Fruit fly (Drosophila melanogaster): ENCODE results near the gene CG34260.

Gene CG34260

DNA sequence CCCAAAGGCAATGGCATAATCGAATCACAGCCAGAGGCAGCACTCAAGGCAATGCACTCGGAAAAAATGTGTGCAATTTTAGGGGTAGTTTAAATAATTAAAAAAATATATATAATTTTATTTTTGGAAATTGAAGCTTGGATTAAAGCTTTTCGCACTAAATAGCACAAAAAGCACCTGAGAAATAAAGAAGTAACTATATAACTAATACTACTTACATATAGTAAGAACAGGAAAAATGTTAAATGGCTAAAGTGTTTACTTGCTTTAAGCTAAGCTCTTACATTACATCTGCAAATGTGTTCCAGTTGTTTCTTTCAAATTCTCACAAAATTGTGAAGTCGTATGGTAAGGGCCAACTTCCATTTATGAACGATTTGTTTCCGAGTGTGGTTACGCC is 25.5 kb downstream of the CG34260 start, which contains the start of gene Gr77a:
TSS of gene Gr77a (minus strand) at position 17 of the 400 bp plus-strand sequence.
- TF ChIP-seq dmrt93B (GFP tag; optimal IDR thresholded peaks at IDR 0.05) (no peak), sv (GFP tag; optimal IDR thresholded peaks at IDR 0.05) (no peak), Myc (optimal IDR thresholded peaks at IDR 0.05) (no peak), sage (GFP tag; optimal IDR thresholded peaks at IDR 0.05) (no peak), Hr83 (GFP tag; optimal IDR thresholded peaks at IDR 0.05; ENCODE audit: poor library complexity, severe bottlenecking) (no peak), br (GFP tag; optimal IDR thresholded peaks at IDR 0.05) (no peak), CG32264 (GFP tag; optimal IDR thresholded peaks at IDR 0.05) (no peak), Sp1 (GFP tag; optimal IDR thresholded peaks at IDR 0.05) (no peak), dsf (GFP tag; optimal IDR thresholded peaks at IDR 0.05; ENCODE audit: borderline replicate concordance) (no peak), Hr78 (GFP tag; optimal IDR thresholded peaks at IDR 0.05) (no peak), GATAd (GFP tag; optimal IDR thresholded peaks at IDR 0.05) (no peak), rgr (GFP tag; optimal IDR thresholded peaks at IDR 0.05) (peak; percentile 0), Mio (GFP tag; optimal IDR thresholded peaks at IDR 0.05) (no peak), h (GFP tag; optimal IDR thresholded peaks at IDR 0.05) (no peak), OdsH (GFP tag; optimal IDR thresholded peaks at IDR 0.05) (no peak), fru (GFP tag; optimal IDR thresholded peaks at IDR 0.05) (peak; percentile 7), Rel (GFP tag; optimal IDR thresholded peaks at IDR 0.05) (no peak), Rel (tag; optimal IDR thresholded peaks at IDR 0.05) (no peak), tai (GFP tag; optimal IDR thresholded peaks at IDR 0.05) (no peak), Vsx2 (GFP tag; optimal IDR thresholded peaks at IDR 0.05; ENCODE audit: partially characterized antibody) (no peak), Dfd (GFP tag; optimal IDR thresholded peaks at IDR 0.05) (no peak), Jra (GFP tag; optimal IDR thresholded peaks at IDR 0.05) (no peak), foxo (GFP tag; optimal IDR thresholded peaks at IDR 0.05) (peak in 1 of 2 experiments; percentile 19), Abd-B (GFP tag; optimal IDR thresholded peaks at IDR 0.05) (no peak)

DNA sequence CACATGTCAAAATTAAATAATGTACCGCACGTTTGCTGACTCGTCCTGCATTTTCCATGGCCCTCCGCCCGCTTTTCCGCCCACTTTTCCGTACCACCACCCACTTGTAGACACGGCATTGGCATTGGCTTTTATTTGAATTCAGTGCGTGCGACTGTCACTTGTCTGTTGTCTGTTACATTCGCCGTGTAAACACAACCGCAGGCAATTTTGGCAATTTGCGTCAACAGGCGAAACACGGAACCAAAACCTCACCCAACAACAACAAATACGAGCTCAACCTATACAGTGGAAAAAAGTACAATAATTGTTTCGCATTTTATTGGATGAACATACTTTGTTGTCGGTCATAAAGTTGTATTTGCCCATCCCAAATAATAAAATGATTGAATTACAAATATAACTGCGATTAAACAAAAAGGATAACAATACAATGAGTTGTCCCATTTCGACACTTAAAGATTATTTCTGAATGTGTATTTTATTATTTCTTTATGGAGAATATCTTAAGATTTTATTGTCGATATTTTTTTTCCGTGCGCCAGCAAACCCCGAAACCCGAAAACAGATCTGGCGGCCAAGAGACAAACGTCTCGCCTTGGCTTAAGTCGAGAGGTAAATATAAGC is 33.5 kb downstream of the CG34260 start:
- no peak for TF ChIP-seq dsf (GFP tag; optimal IDR thresholded peaks at IDR 0.05; ENCODE audit: borderline replicate concordance)
- TF ChIP-seq h (GFP tag; optimal IDR thresholded peaks at IDR 0.05): peak; percentile 20
- no peak for TF ChIP-seq woc (GFP tag; optimal IDR thresholded peaks at IDR 0.05)
- TF ChIP-seq Vsx2 (GFP tag; optimal IDR thresholded peaks at IDR 0.05; ENCODE audit: partially characterized antibody): no peak
- TF ChIP-seq fru (GFP tag; optimal IDR thresholded peaks at IDR 0.05): peak; percentile 36
- TF ChIP-seq Mio (GFP tag; optimal IDR thresholded peaks at IDR 0.05): no peak
- no peak for TF ChIP-seq usp (GFP tag; optimal IDR thresholded peaks at IDR 0.05)
- peak; percentile 8 for TF ChIP-seq Sp1 (GFP tag; optimal IDR thresholded peaks at IDR 0.05)
- TF ChIP-seq OdsH (GFP tag; optimal IDR thresholded peaks at IDR 0.05): no peak
- no peak for TF ChIP-seq CrebA (GFP tag; optimal IDR thresholded peaks at IDR 0.05; ENCODE audit: borderline replicate concordance)
- TF ChIP-seq rgr (GFP tag; optimal IDR thresholded peaks at IDR 0.05): peak; percentile 3
- TF ChIP-seq HLH106 (tag; optimal IDR thresholded peaks at IDR 0.05): peak; percentile 21
- TF ChIP-seq lola (GFP tag; optimal IDR thresholded peaks at IDR 0.05): no peak
- TF ChIP-seq foxo (GFP tag; optimal IDR thresholded peaks at IDR 0.05): peak in 1 of 2 experiments; percentile 17
- TF ChIP-seq N (GFP tag; optimal IDR thresholded peaks at IDR 0.05): no peak
- no peak for TF ChIP-seq GATAd (GFP tag; optimal IDR thresholded peaks at IDR 0.05)

DNA sequence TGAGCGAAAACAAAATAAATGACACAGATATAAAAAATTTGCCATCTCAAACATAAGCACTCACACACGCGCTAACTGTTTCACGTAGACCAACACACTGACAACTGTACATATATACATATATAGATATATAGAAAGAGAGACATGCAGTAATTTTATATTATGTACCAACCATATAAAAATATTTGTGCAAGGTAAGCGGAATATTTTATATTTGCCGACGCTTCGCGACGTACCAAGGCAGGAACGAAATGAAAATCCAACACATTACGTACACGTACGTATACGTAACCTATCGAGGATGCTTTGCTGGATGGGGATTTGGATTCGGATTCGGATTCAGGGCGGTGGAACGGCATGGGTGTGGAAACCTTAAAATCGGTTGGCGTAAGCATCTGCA is 34.7 kb downstream of the CG34260 start:
- no peak for TF ChIP-seq foxo (GFP tag; optimal IDR thresholded peaks at IDR 0.05)

DNA sequence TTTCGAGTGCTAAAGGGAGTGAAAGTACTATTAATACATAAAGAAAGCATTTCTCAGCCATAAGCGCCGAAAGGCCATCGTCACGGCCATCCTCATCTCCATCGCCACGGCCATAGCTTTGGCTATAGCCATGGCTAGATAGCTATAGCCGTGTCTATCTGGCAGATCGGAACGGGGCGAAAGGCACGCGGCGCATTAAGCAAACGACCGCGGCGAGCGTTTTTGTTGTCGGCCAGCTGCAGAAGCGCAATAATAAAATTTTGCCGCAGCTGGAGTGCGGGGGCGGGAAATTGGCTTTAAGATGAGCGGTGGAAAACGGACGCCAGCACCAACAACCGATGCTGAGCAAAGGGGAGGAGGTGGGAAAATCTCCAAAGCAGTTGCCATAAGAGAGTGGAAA is 36.5 kb downstream of the CG34260 start:
- TF ChIP-seq sage (GFP tag; optimal IDR thresholded peaks at IDR 0.05) (no peak), jim (GFP tag; optimal IDR thresholded peaks at IDR 0.05) (no peak), fru (GFP tag; optimal IDR thresholded peaks at IDR 0.05) (no peak), Hr83 (GFP tag; optimal IDR thresholded peaks at IDR 0.05; ENCODE audit: poor library complexity, severe bottlenecking) (no peak), Mio (GFP tag; optimal IDR thresholded peaks at IDR 0.05) (no peak), woc (GFP tag; optimal IDR thresholded peaks at IDR 0.05) (no peak), CG32264 (GFP tag; optimal IDR thresholded peaks at IDR 0.05) (no peak), dl (GFP tag; optimal IDR thresholded peaks at IDR 0.05; ENCODE audit: insufficient read depth in 1 of 2, partially characterized antibody in 2 of 2) (no peak), N (GFP tag; optimal IDR thresholded peaks at IDR 0.05) (no peak)

All from whole organism, wandering third instar larva.